Fruit fly (Drosophila melanogaster): Measurements from ENCODE around the gene CG7900.

The CG7900 gene

dm6 chr3R:8113833-8114673 is 20.1 kb downstream of the CG7900 start (continued):
- peak; percentile 74 for TF ChIP-seq Rx (GFP tag; IDR thresholded peaks at IDR 0.05)
- peak; percentile 82 for TF ChIP-seq wdn (GFP tag; IDR thresholded peaks at IDR 0.05)
- TF ChIP-seq CG8944 (GFP tag; optimal IDR thresholded peaks at IDR 0.05), result peak; percentile 66
- no peak for TF ChIP-seq CG13287 (GFP tag; IDR thresholded peaks at IDR 0.05; ENCODE audit: partially characterized antibody)
- peak; percentile 79 for TF ChIP-seq az2 (GFP tag; optimal IDR thresholded peaks at IDR 0.05)
- peak; percentile 87 for TF ChIP-seq Asciz (GFP tag; optimal IDR thresholded peaks at IDR 0.05)
- no peak for TF ChIP-seq pan (optimal IDR thresholded peaks at IDR 0.05)
- TF ChIP-seq pan (GFP tag; optimal IDR thresholded peaks at IDR 0.05 in 1 of 2, IDR thresholded peaks at IDR 0.05 in 1 of 2), result peak in 1 of 2 experiments; percentile 83
- peak; percentile 78 for TF ChIP-seq CG13424 (tag; optimal IDR thresholded peaks at IDR 0.05)
- TF ChIP-seq vnd (GFP tag; IDR thresholded peaks at IDR 0.05; ENCODE audit: partially characterized antibody), result no peak
- peak; percentile 77 for TF ChIP-seq CG14710 (tag; optimal IDR thresholded peaks at IDR 0.05)
- peak; percentile 47 for TF ChIP-seq Mes4 (GFP tag; optimal IDR thresholded peaks at IDR 0.05)
- peak; percentile 73 for TF ChIP-seq tio (GFP tag; optimal IDR thresholded peaks at IDR 0.05)
- TF ChIP-seq stc (GFP tag; IDR thresholded peaks at IDR 0.05), result peak; percentile 85
- TF ChIP-seq crp (GFP tag; optimal IDR thresholded peaks at IDR 0.05), result peak in 1 of 2 experiments; percentile 42
- TF ChIP-seq ab (GFP tag; optimal IDR thresholded peaks at IDR 0.05), result peak; percentile 13
- 0 out of 2 replicates have a peak, but pooled peaks have one; percentile 49 for TF ChIP-seq ham (GFP tag; IDR thresholded peaks at IDR 0.05)
- peak; percentile 74 for TF ChIP-seq Chrac-16 (GFP tag; optimal IDR thresholded peaks at IDR 0.05)
- peak; percentile 49 for TF ChIP-seq twi (tag; optimal IDR thresholded peaks at IDR 0.05)
- peak; percentile 54 for TF ChIP-seq MTF-1 (GFP tag; optimal IDR thresholded peaks at IDR 0.05; ENCODE audit: borderline replicate concordance)
- TF ChIP-seq mld (GFP tag; IDR thresholded peaks at IDR 0.05; ENCODE audit: partially characterized antibody), result no peak
- TF ChIP-seq row (GFP tag; IDR thresholded peaks at IDR 0.05), result peak; percentile 83
- TF ChIP-seq CG34376 (GFP tag; optimal IDR thresholded peaks at IDR 0.05), result peak; percentile 21
- TF ChIP-seq Gsc (GFP tag; IDR thresholded peaks at IDR 0.05), result no peak
- TF ChIP-seq pros (GFP tag; optimal IDR thresholded peaks at IDR 0.05), result peak; percentile 68
- no peak for TF ChIP-seq dimm (GFP tag; IDR thresholded peaks at IDR 0.05)
- TF ChIP-seq ato (GFP tag; IDR thresholded peaks at IDR 0.05; ENCODE audit: partially characterized antibody), result no peak
- peak; percentile 65 for TF ChIP-seq CG1792 (GFP tag; optimal IDR thresholded peaks at IDR 0.05)
- TF ChIP-seq H2.0 (GFP tag; IDR thresholded peaks at IDR 0.05), result peak; percentile 72
- peak; percentile 45 for TF ChIP-seq CG17802 (tag; optimal IDR thresholded peaks at IDR 0.05)
- TF ChIP-seq Myb (GFP tag; optimal IDR thresholded peaks at IDR 0.05), result peak; percentile 60
- TF ChIP-seq BtbVII (GFP tag; optimal IDR thresholded peaks at IDR 0.05), result peak; percentile 87
- peak; percentile 28 for TF ChIP-seq CG4282 (GFP tag; optimal IDR thresholded peaks at IDR 0.05)
- TF ChIP-seq maf-S (GFP tag; optimal IDR thresholded peaks at IDR 0.05), result peak; percentile 37
- TF ChIP-seq gcm2 (GFP tag; optimal IDR thresholded peaks at IDR 0.05), result peak; percentile 53
- TF ChIP-seq CG11085 (GFP tag; IDR thresholded peaks at IDR 0.05), result peak; percentile 55; the same call in 1 of the 2 replicates
- TF ChIP-seq CG7987 (GFP tag; optimal IDR thresholded peaks at IDR 0.05), result peak; percentile 50
- peak; percentile 63 for TF ChIP-seq croc (GFP tag; conservative IDR thresholded peaks at IDR 0.05)
- peak; percentile 67 for TF ChIP-seq CG4707 (GFP tag; optimal IDR thresholded peaks at IDR 0.05)
- TF ChIP-seq H15 (GFP tag; IDR thresholded peaks at IDR 0.05), result peak; percentile 71
- TF ChIP-seq CG9609 (GFP tag; optimal IDR thresholded peaks at IDR 0.05), result peak; percentile 74
- 0 out of 2 replicates have a peak, but pooled peaks have one; percentile 12 for TF ChIP-seq dan (GFP tag; IDR thresholded peaks at IDR 0.05)
- peak; percentile 85 to 88 for TF ChIP-seq chif (GFP tag; optimal IDR thresholded peaks at IDR 0.05)
- TF ChIP-seq CG33557 (GFP tag; optimal IDR thresholded peaks at IDR 0.05), result peak; percentile 13
- TF ChIP-seq insv (GFP tag; optimal IDR thresholded peaks at IDR 0.05), result no peak
- peak; percentile 89 for TF ChIP-seq CG31441 (GFP tag; IDR thresholded peaks at IDR 0.05)
- TF ChIP-seq CG15073 (GFP tag; optimal IDR thresholded peaks at IDR 0.05), result no peak
- peak; percentile 75 for TF ChIP-seq Bteb2 (GFP tag; optimal IDR thresholded peaks at IDR 0.05)
- TF ChIP-seq Nf-YA (GFP tag; IDR thresholded peaks at IDR 0.05), result peak; percentile 69; the same call in 1 of the 2 replicates

Measured in whole organism, embryonic.